Fruit fly (Drosophila melanogaster) Kc167 (cell line): ENCODE measurements around the gene CG17490.

Experiments used
- Sin3A ChIP-seq: fragments of >200 bp; optimal IDR thresholded peaks from 2 replicates; lab custom pipeline; 2018; ENCODE audit warnings: missing external identifiers
- insv ChIP-seq: fragments of >200 bp; optimal IDR thresholded peaks from 3 replicates; lab custom pipeline; 2018; ENCODE audit warnings: missing external identifiers
- psq ChIP-seq: fragments of >200 bp; optimal IDR thresholded peaks from 2 replicates; lab custom pipeline; 2017; ENCODE audit warnings: missing external identifiers

DNA sequence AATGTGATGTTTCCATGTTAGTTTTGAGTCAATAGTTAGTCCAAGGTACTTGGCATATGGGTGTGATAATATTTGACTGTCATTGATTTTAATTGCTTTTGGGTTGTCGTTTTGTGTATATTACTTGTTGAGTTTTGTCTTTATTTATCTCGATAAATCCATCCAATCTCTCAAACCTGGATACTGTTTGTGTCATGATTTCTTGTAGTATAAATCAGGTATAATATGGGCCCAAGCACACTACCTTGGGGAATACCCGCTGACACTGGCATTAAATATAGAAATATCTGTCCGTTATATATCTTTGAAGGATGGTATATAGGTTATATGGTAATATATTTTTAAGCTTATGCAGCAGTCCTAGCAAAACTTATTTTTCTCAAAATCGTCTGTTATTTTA is 30.0 kb downstream of the CG17490 start:
- TF ChIP-seq psq (lab: Kevin White, UChicago) (no peak), insv (lab: Kevin White, UChicago) (no peak), Sin3A (lab: Kevin White, UChicago) (no peak)
